Worm (Caenorhabditis elegans) whole organism, early embryonic: Measurements from ENCODE around the gene jmjd-3.2.

Experiments used
- B0310.2 ChIP-seq: sonication (generic microtip); optimal IDR thresholded peaks from 2 replicates; lab custom pipeline; 2016; ENCODE audit warnings: mild to moderate bottlenecking, missing genetic modification characterization, missing compliant biosample characterization
- F13C5.2 ChIP-seq: sonication (generic microtip); optimal IDR thresholded peaks from 2 replicates; lab custom pipeline; 2017; ENCODE audit warnings: mild to moderate bottlenecking, missing genetic modification characterization, inconsistent platforms, missing compliant biosample characterization
- aly-1 ChIP-seq: sonication (generic microtip); optimal IDR thresholded peaks from 2 replicates; lab custom pipeline; 2016; ENCODE audit warnings: missing genetic modification characterization, missing compliant biosample characterization
- ama-1 ChIP-seq: fragments of 150-350 bp; optimal IDR thresholded peaks from 2 replicates; lab custom pipeline; 2014
- ceh-13 ChIP-seq: fragments of 200-800 bp; sonication (Bioruptor generic); optimal IDR thresholded peaks from 2 replicates; lab custom pipeline; 2018; ENCODE audit warnings: mild to moderate bottlenecking, missing genetic modification characterization, missing compliant biosample characterization
- ceh-36 ChIP-seq: sonication (generic microtip); optimal IDR thresholded peaks from 2 replicates; lab custom pipeline; 2016; ENCODE audit warnings: missing genetic modification characterization, inconsistent platforms, missing compliant biosample characterization
- ets-7 ChIP-seq: sonication (generic microtip); optimal IDR thresholded peaks from 2 replicates; lab custom pipeline; 2016; ENCODE audit warnings: missing genotype, missing genetic modification characterization, missing compliant biosample characterization
- flt-1 ChIP-seq: fragments of 200-800 bp; sonication (Bioruptor generic); IDR thresholded peaks from 2 replicates; pipeline ENCODE4 v1.3.6; 2022; ENCODE audit warnings: missing genetic modification characterization, missing compliant biosample characterization
- hmbx-1 ChIP-seq: sonication (generic microtip); optimal IDR thresholded peaks from 2 replicates; lab custom pipeline; 2016; ENCODE audit warnings: mild to moderate bottlenecking, missing genetic modification characterization, missing compliant biosample characterization
- hmg-4 ChIP-seq: fragments of 200-800 bp; sonication (Bioruptor generic); optimal IDR thresholded peaks from 2 replicates; lab custom pipeline; 2018; ENCODE audit warnings: mild to moderate bottlenecking, missing genetic modification characterization, missing compliant biosample characterization
- hnd-1 ChIP-seq: sonication (generic microtip); optimal IDR thresholded peaks from 2 replicates; lab custom pipeline; 2016; ENCODE audit warnings: missing genetic modification characterization, missing compliant biosample characterization
- pes-1 ChIP-seq: fragments of 200-800 bp; sonication (Bioruptor generic); IDR thresholded peaks from 2 replicates; pipeline ENCODE4 v1.3.6; 2022; ENCODE audit warnings: missing genetic modification reagents, missing genetic modification characterization, missing compliant biosample characterization
- scrt-1 ChIP-seq: fragments of 200-800 bp; sonication (Bioruptor generic); IDR thresholded peaks from 2 replicates; pipeline ENCODE4 v1.3.6; 2022; ENCODE audit warnings: missing genetic modification characterization, missing compliant biosample characterization
- sea-1 ChIP-seq: fragments of 200-800 bp; sonication (Bioruptor generic); conservative IDR thresholded peaks from 2 replicates; pipeline ENCODE4 v1.3.6; 2022; ENCODE audit warnings: missing genetic modification characterization, missing compliant biosample characterization
- tbx-11 ChIP-seq: fragments of 200-800 bp; sonication (Bioruptor generic); IDR thresholded peaks from 2 replicates; pipeline ENCODE4 v1.3.6; 2022; ENCODE audit warnings: missing genetic modification characterization, missing compliant biosample characterization
- tbx-37 ChIP-seq: fragments of 200-800 bp; sonication (Bioruptor generic); conservative IDR thresholded peaks from 2 replicates; pipeline ENCODE4 v1.3.6; 2022; ENCODE audit warnings: missing genetic modification reagents, missing genetic modification characterization, missing compliant biosample characterization
- tra-4 ChIP-seq: sonication (generic microtip); optimal IDR thresholded peaks from 2 replicates; lab custom pipeline; 2017; ENCODE audit warnings: missing genetic modification characterization, missing compliant biosample characterization

Gene jmjd-3.2

DNA sequence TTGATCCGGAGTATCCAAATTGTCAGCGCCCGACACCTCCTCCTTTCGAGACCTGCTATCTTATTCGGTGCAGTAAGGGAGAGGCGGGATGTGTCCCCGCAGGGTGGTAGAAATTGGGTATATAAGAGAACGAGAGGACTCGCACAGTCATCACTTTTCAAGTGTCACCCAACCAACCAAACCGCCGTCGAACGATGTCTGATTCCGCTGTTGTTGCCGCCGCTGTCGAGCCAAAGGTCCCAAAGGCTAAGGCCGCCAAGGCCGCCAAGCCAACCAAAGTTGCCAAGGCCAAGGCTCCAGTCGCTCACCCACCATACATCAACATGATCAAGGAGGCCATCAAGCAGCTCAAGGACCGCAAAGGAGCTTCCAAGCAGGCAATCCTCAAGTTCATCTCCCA is 41.9 kb downstream of the jmjd-3.2 start, which contains the start of gene his-24:
his-24 (plus strand) TSS at position 150 of the 400 bp plus-strand sequence.
- TF ChIP-seq ama-1 (lab: Kevin White, UChicago) (peak; percentile 98), scrt-1 (GFP tag; lab: Robert Waterston, UW) (peak; percentile 25; the same call in 1 of the 2 replicates), hmbx-1 (peak; percentile 22), flt-1 (GFP tag; lab: Robert Waterston, UW) (no peak), sea-1 (peak; percentile 68; the same call in 1 of the 2 replicates), ceh-36 (no peak), F13C5.2 (tag; lab: Kevin White, UChicago) (peak; percentile 57), hnd-1 (no peak), tra-4 (tag; lab: Kevin White, UChicago) (peak; percentile 48), tbx-37 (GFP tag; lab: Robert Waterston, UW) (peak; percentile 30; the same call in 1 of the 2 replicates), tbx-11 (peak; percentile 60), ceh-13 (GFP tag; lab: Kevin White, UChicago) (no peak), B0310.2 (tag; lab: Kevin White, UChicago) (no peak), ets-7 (tag; lab: Kevin White, UChicago) (no peak), aly-1 (tag; lab: Kevin White, UChicago) (no peak), hmg-4 (GFP tag; lab: Kevin White, UChicago) (peak; percentile 73), pes-1 (GFP tag; lab: Robert Waterston, UW) (peak; percentile 58)

DNA sequence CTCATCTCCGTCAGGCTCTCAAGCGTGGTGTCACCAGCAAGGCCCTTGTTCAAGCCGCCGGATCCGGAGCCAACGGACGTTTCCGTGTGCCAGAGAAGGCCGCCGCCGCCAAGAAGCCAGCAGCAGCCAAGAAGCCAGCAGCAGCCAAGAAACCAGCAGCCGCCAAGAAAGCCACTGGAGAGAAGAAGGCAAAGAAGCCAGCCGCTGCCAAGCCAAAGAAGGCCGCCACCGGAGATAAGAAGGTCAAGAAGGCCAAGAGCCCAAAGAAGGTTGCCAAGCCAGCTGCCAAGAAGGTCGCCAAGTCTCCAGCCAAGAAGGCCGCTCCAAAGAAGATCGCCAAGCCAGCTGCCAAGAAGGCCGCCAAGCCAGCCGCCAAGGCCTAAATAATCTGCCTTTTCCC is 42.5 kb downstream of the jmjd-3.2 start:
- peak; percentile 58 for TF ChIP-seq pes-1 (GFP tag; lab: Robert Waterston, UW)
- TF ChIP-seq tbx-37 (GFP tag; lab: Robert Waterston, UW), result 0 out of 2 replicates have a peak, but pooled peaks have one; percentile 5
- TF ChIP-seq tra-4 (tag; lab: Kevin White, UChicago), result no peak

- peak; percentile 36 for TF ChIP-seq ama-1 (lab: Kevin White, UChicago)
- no peak for TF ChIP-seq ceh-36
- TF ChIP-seq hnd-1, result no peak
- TF ChIP-seq pes-1 (GFP tag; lab: Robert Waterston, UW), result no peak
- no peak for TF ChIP-seq B0310.2 (tag; lab: Kevin White, UChicago)
- 0 out of 2 replicates have a peak, but pooled peaks have one; percentile 26 for TF ChIP-seq tbx-37 (GFP tag; lab: Robert Waterston, UW)
- no peak for TF ChIP-seq sea-1
- no peak for TF ChIP-seq aly-1 (tag; lab: Kevin White, UChicago)
- no peak for TF ChIP-seq hmg-4 (GFP tag; lab: Kevin White, UChicago)
- TF ChIP-seq flt-1 (GFP tag; lab: Robert Waterston, UW), result no peak
- no peak for TF ChIP-seq ceh-13 (GFP tag; lab: Kevin White, UChicago)
- TF ChIP-seq tra-4 (tag; lab: Kevin White, UChicago), result no peak
- no peak for TF ChIP-seq scrt-1 (GFP tag; lab: Robert Waterston, UW)
- TF ChIP-seq hmbx-1, result no peak
- TF ChIP-seq F13C5.2 (tag; lab: Kevin White, UChicago), result no peak
- no peak for TF ChIP-seq ets-7 (tag; lab: Kevin White, UChicago)
- peak; percentile 40; the same call in 1 of the 2 replicates for TF ChIP-seq tbx-11
Observed at ce11 chrX:14491103-14491502, 43.1 kb downstream of the jmjd-3.2 start.

DNA sequence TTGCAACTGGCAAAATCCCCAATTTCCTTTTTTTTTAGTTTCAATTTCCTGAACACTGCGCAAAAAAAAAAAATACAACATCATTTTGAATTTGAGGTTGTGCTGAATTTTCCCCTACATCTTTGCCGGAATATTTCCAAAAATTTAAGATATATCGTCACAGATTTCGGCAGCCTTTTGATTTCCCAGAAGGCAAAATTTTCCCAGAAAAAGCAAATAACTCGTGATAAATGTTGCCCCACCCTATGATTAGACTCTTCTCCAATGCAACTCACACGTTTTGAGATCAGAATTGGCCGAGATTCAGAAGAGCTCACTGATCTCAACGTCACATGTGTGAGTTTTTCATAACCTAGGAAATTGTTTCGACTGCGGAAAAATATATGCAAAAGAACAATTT is 44.4 kb downstream of the jmjd-3.2 start:
- no peak for TF ChIP-seq flt-1 (GFP tag; lab: Robert Waterston, UW)
- TF ChIP-seq scrt-1 (GFP tag; lab: Robert Waterston, UW), result no peak
- TF ChIP-seq hmg-4 (GFP tag; lab: Kevin White, UChicago), result no peak
- TF ChIP-seq aly-1 (tag; lab: Kevin White, UChicago), result no peak
- no peak for TF ChIP-seq B0310.2 (tag; lab: Kevin White, UChicago)
- no peak for TF ChIP-seq F13C5.2 (tag; lab: Kevin White, UChicago)
- TF ChIP-seq ama-1 (lab: Kevin White, UChicago), result no peak
- no peak for TF ChIP-seq sea-1
- TF ChIP-seq tra-4 (tag; lab: Kevin White, UChicago), result no peak
- no peak for TF ChIP-seq tbx-11
- no peak for TF ChIP-seq ceh-36
- TF ChIP-seq hmbx-1, result no peak
- TF ChIP-seq ets-7 (tag; lab: Kevin White, UChicago), result no peak
- no peak for TF ChIP-seq tbx-37 (GFP tag; lab: Robert Waterston, UW)

- TF ChIP-seq F13C5.2 (tag; lab: Kevin White, UChicago), result no peak
- no peak for TF ChIP-seq pes-1 (GFP tag; lab: Robert Waterston, UW)
- TF ChIP-seq ceh-13 (GFP tag; lab: Kevin White, UChicago), result no peak
Observed at ce11 chrX:14495075-14495474, 47.1 kb downstream of the jmjd-3.2 start.

ce11 chrX:14495785-14496184 is 47.8 kb downstream of the jmjd-3.2 start, which contains the start of gene ztf-14:
Gene ztf-14, plus strand, starts transcription at chrX:14496085.
- TF ChIP-seq pes-1 (GFP tag; lab: Robert Waterston, UW), result no peak
- TF ChIP-seq hmg-4 (GFP tag; lab: Kevin White, UChicago), result no peak
- no peak for TF ChIP-seq ets-7 (tag; lab: Kevin White, UChicago)
- TF ChIP-seq F13C5.2 (tag; lab: Kevin White, UChicago), result no peak
- TF ChIP-seq hmbx-1, result no peak
- TF ChIP-seq B0310.2 (tag; lab: Kevin White, UChicago), result no peak
- TF ChIP-seq tbx-11, result no peak
- TF ChIP-seq tra-4 (tag; lab: Kevin White, UChicago), result no peak
- no peak for TF ChIP-seq ceh-36
- TF ChIP-seq aly-1 (tag; lab: Kevin White, UChicago), result no peak
- no peak for TF ChIP-seq ama-1 (lab: Kevin White, UChicago)
- no peak for TF ChIP-seq flt-1 (GFP tag; lab: Robert Waterston, UW)
- TF ChIP-seq sea-1, result no peak
- no peak for TF ChIP-seq scrt-1 (GFP tag; lab: Robert Waterston, UW)
- TF ChIP-seq ceh-13 (GFP tag; lab: Kevin White, UChicago), result no peak
- no peak for TF ChIP-seq hnd-1
- no peak for TF ChIP-seq tbx-37 (GFP tag; lab: Robert Waterston, UW)

ce11 chrX:14496545-14496944 is 48.5 kb downstream of the jmjd-3.2 start:
- no peak for TF ChIP-seq ceh-36
- no peak for TF ChIP-seq pes-1 (GFP tag; lab: Robert Waterston, UW)
- no peak for TF ChIP-seq tra-4 (tag; lab: Kevin White, UChicago)
- no peak for TF ChIP-seq hmg-4 (GFP tag; lab: Kevin White, UChicago)
- no peak for TF ChIP-seq ceh-13 (GFP tag; lab: Kevin White, UChicago)
- TF ChIP-seq hnd-1, result no peak
- TF ChIP-seq ets-7 (tag; lab: Kevin White, UChicago), result no peak
- TF ChIP-seq B0310.2 (tag; lab: Kevin White, UChicago), result no peak
- TF ChIP-seq tbx-37 (GFP tag; lab: Robert Waterston, UW), result no peak
- TF ChIP-seq aly-1 (tag; lab: Kevin White, UChicago), result no peak
- TF ChIP-seq hmbx-1, result no peak
- TF ChIP-seq tbx-11, result no peak
- no peak for TF ChIP-seq sea-1
- no peak for TF ChIP-seq scrt-1 (GFP tag; lab: Robert Waterston, UW)
- no peak for TF ChIP-seq flt-1 (GFP tag; lab: Robert Waterston, UW)
- TF ChIP-seq ama-1 (lab: Kevin White, UChicago), result no peak
